Worm (Caenorhabditis elegans) whole organism, L4/young adult: Measurements from ENCODE around the gene C55A6.12.

ENCODE experiments used
- W03F9.2 ChIP-seq: fragments of 150-350 bp; optimal IDR thresholded peaks from 2 replicates; lab custom pipeline; 2014; ENCODE audit warnings: missing biosample characterization, missing genetic modification characterization
- dao-5 ChIP-seq: sonication (generic microtip); optimal IDR thresholded peaks from 2 replicates; lab custom pipeline; 2016; ENCODE audit warnings: missing genotype, missing genetic modification characterization, moderate library complexity, missing compliant biosample characterization
- him-1 ChIP-seq: sonication (generic microtip); optimal IDR thresholded peaks from 2 replicates; lab custom pipeline; 2016; ENCODE audit warnings: missing genotype, missing genetic modification reagents, missing genetic modification characterization, missing compliant biosample characterization

DNA sequence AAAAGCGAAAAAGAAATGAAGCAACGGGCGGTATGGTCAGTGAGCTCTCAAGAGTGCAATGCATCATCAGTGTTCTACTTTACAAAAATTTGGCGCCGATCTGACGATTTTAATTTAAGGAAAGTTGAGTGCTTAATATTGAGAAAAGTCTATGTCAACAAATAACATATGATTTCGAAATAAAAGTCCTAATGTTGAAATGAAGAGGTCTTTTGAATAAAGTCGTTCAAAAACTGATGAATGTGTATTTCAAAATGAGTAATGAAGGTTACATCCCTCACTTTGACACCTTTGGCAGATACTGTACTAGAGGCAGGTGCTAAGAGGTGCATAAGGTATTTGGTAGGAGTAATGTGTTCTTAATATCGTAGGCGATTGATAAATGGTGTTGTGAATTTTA, 5.5 kb downstream of the C55A6.12 start:
- TF ChIP-seq him-1 (tag; lab: Kevin White, UChicago) (no peak), dao-5 (tag; lab: Kevin White, UChicago) (no peak), W03F9.2 (tag; lab: Kevin White, UChicago) (no peak)
